Fruit fly (Drosophila melanogaster) whole organism, embryonic: Measurements from ENCODE around the gene Obp73a.

Experiments used
- ATbp ChIP-seq: fragments of 200-800 bp; sonication (Bioruptor generic); optimal IDR thresholded peaks from 2 replicates; lab custom pipeline; 2017; ENCODE audit warnings: missing biosample characterization, mild to moderate bottlenecking, missing genetic modification characterization, missing genetic modification reagents
- Ada2b ChIP-seq: fragments of 200-800 bp; sonication (Bioruptor generic); IDR thresholded peaks from 2 replicates; pipeline ENCODE4 v1.3.6; 2022; ENCODE audit warnings: missing biosample characterization, missing genetic modification characterization
- BEAF-32 ChIP-seq: fragments of 200-800 bp; sonication (Bioruptor generic); optimal IDR thresholded peaks from 3 replicates; lab custom pipeline; 2017; ENCODE audit warnings: missing biosample characterization, missing genetic modification characterization, mild to moderate bottlenecking, moderate library complexity, missing genetic modification reagents
- CG10654 ChIP-seq: fragments of 200-800 bp; sonication (Bioruptor generic); optimal IDR thresholded peaks from 2 replicates; lab custom pipeline; 2016; ENCODE audit warnings: missing biosample characterization, missing genetic modification characterization
- CG13296 ChIP-seq: fragments of 200-800 bp; sonication (Bioruptor generic); optimal IDR thresholded peaks from 3 replicates; lab custom pipeline; 2018; ENCODE audit warnings: missing biosample characterization, mild to moderate bottlenecking, missing genetic modification characterization
- CG13894 ChIP-seq: fragments of 200-800 bp; sonication (Bioruptor generic); optimal IDR thresholded peaks from 3 replicates; lab custom pipeline; 2018; ENCODE audit warnings: missing biosample characterization, mild to moderate bottlenecking, missing genetic modification characterization, moderate library complexity
- CG14667 ChIP-seq: fragments of 200-800 bp; sonication (Bioruptor generic); IDR thresholded peaks from 2 replicates; pipeline ENCODE4 v1.3.6; 2022; ENCODE audit warnings: missing biosample characterization, missing genetic modification characterization
- CG1602 ChIP-seq: fragments of 200-800 bp; sonication (Bioruptor generic); optimal IDR thresholded peaks from 3 replicates; lab custom pipeline; 2016; ENCODE audit warnings: missing biosample characterization, missing genetic modification characterization
- CG2120 ChIP-seq: fragments of 200-800 bp; sonication (Bioruptor generic); optimal IDR thresholded peaks from 3 replicates; lab custom pipeline; 2016; ENCODE audit warnings: missing biosample characterization, missing genetic modification characterization
- CG3726 ChIP-seq: fragments of 200-800 bp; sonication (Bioruptor generic); IDR thresholded peaks from 3 replicates; pipeline ENCODE4, ENCODE4 v1.3.6; 2022; ENCODE audit warnings: missing biosample characterization, missing genetic modification characterization
- CG4820 ChIP-seq: fragments of 200-800 bp; sonication (Bioruptor generic); optimal IDR thresholded peaks from 3 replicates; lab custom pipeline; 2016; ENCODE audit warnings: missing biosample characterization, missing genetic modification characterization
- CG4854 ChIP-seq: fragments of 200-800 bp; sonication (Bioruptor generic); optimal IDR thresholded peaks from 2 replicates; lab custom pipeline; 2016; ENCODE audit warnings: missing biosample characterization, missing genetic modification characterization, inconsistent platforms
- CG5953 ChIP-seq: fragments of 200-800 bp; sonication (Bioruptor generic); IDR thresholded peaks from 2 replicates; pipeline ENCODE4 v1.3.6; 2022; ENCODE audit warnings: missing biosample characterization, missing genetic modification characterization
- CG6765 ChIP-seq: fragments of 200-800 bp; sonication (Bioruptor generic); optimal IDR thresholded peaks from 3 replicates; lab custom pipeline; 2017; ENCODE audit warnings: missing biosample characterization, mild to moderate bottlenecking, missing genetic modification characterization
- CG7271 ChIP-seq: fragments of 200-800 bp; sonication (Bioruptor generic); optimal IDR thresholded peaks from 2 replicates; lab custom pipeline; 2018; ENCODE audit warnings: missing biosample characterization, mild to moderate bottlenecking, missing genetic modification characterization, moderate library complexity
- CG8388 ChIP-seq: fragments of 200-800 bp; sonication (Bioruptor generic); optimal IDR thresholded peaks from 2 replicates; lab custom pipeline; 2019; ENCODE audit warnings: missing biosample characterization, mild to moderate bottlenecking, missing genetic modification characterization, moderate library complexity
- CG9817 ChIP-seq: fragments of 200-800 bp; sonication (Bioruptor generic); optimal IDR thresholded peaks from 2 replicates; lab custom pipeline; 2018; ENCODE audit warnings: missing biosample characterization, mild to moderate bottlenecking, missing genetic modification characterization, moderate library complexity
- Camta ChIP-seq: fragments of 200-800 bp; sonication (Bioruptor generic); optimal IDR thresholded peaks from 2 replicates; lab custom pipeline; 2016; ENCODE audit warnings: missing biosample characterization, missing genetic modification characterization
- CrebB ChIP-seq: fragments of 200-800 bp; sonication (Bioruptor generic); optimal IDR thresholded peaks from 3 replicates; lab custom pipeline; 2018; ENCODE audit warnings: missing biosample characterization, mild to moderate bottlenecking, missing genetic modification characterization
- Dad ChIP-seq: fragments of 200-800 bp; sonication (Bioruptor generic); optimal IDR thresholded peaks from 3 replicates; lab custom pipeline; 2016; ENCODE audit warnings: missing biosample characterization, missing genetic modification characterization
- Dref ChIP-seq: fragments of 200-800 bp; sonication (Bioruptor generic); IDR thresholded peaks from 2 replicates; pipeline ENCODE4 v1.3.6; 2022; ENCODE audit warnings: missing biosample characterization, missing genetic modification characterization
- Jarid2 ChIP-seq: fragments of 200-800 bp; sonication (Bioruptor generic); optimal IDR thresholded peaks from 3 replicates; lab custom pipeline; 2017; ENCODE audit warnings: mild to moderate bottlenecking, missing biosample characterization, missing genetic modification reagents, missing genetic modification characterization
- Kr ChIP-seq: fragments of 200-800 bp; sonication (Bioruptor generic); optimal IDR thresholded peaks from 2 replicates; lab custom pipeline; 2017; ENCODE audit warnings: missing biosample characterization, mild to moderate bottlenecking, missing genetic modification characterization
- Lhr ChIP-seq: fragments of 200-800 bp; sonication (Bioruptor generic); optimal IDR thresholded peaks from 3 replicates; lab custom pipeline; 2017; ENCODE audit warnings: mild to moderate bottlenecking, missing biosample characterization, missing genetic modification reagents, missing genetic modification characterization
- Mad ChIP-seq: fragments of 200-800 bp; sonication (Bioruptor generic); optimal IDR thresholded peaks from 2 replicates; lab custom pipeline; 2016; ENCODE audit warnings: missing biosample characterization, missing genetic modification characterization
- Nf-YA ChIP-seq: fragments of 200-800 bp; sonication (Bioruptor generic); IDR thresholded peaks from 2 replicates; pipeline ENCODE4 v1.3.6; 2022; ENCODE audit warnings: missing biosample characterization, missing genetic modification characterization
- Nf-YC ChIP-seq: fragments of 200-800 bp; optimal IDR thresholded peaks from 3 replicates; lab custom pipeline; 2019; ENCODE audit warnings: missing biosample characterization, mild to moderate bottlenecking, missing genetic modification characterization, moderate library complexity
- Oli ChIP-seq: fragments of 200-800 bp; sonication (Bioruptor generic); optimal IDR thresholded peaks from 2 replicates; lab custom pipeline; 2018; ENCODE audit warnings: missing biosample characterization, mild to moderate bottlenecking, missing genetic modification characterization, moderate library complexity
- Rfx ChIP-seq: fragments of 200-800 bp; sonication (Bioruptor generic); IDR thresholded peaks from 2 replicates; pipeline ENCODE4 v1.3.6; 2022; ENCODE audit warnings: missing biosample characterization, missing genetic modification characterization
- Scr ChIP-seq: fragments of 200-800 bp; sonication (Bioruptor generic); IDR thresholded peaks from 2 replicates; pipeline ENCODE4 v1.3.6; 2022; ENCODE audit warnings: missing biosample characterization, missing genetic modification characterization; ENCODE audit not compliant: partially characterized antibody
- Spps ChIP-seq: fragments of 200-800 bp; sonication (Bioruptor generic); optimal IDR thresholded peaks from 2 replicates; lab custom pipeline; 2018; ENCODE audit warnings: missing biosample characterization, mild to moderate bottlenecking, missing genetic modification characterization
- abd-A ChIP-seq: fragments of 200-800 bp; sonication (Bioruptor generic); optimal IDR thresholded peaks from 3 replicates; lab custom pipeline; 2019; ENCODE audit warnings: missing biosample characterization, mild to moderate bottlenecking, missing genetic modification characterization, moderate library complexity
- fd3F ChIP-seq: fragments of 200-800 bp; sonication (Bioruptor generic); optimal IDR thresholded peaks from 2 replicates; lab custom pipeline; 2018; ENCODE audit warnings: missing biosample characterization, mild to moderate bottlenecking, missing genetic modification characterization, moderate library complexity
- gem ChIP-seq: fragments of 200-800 bp; sonication (Bioruptor generic); optimal IDR thresholded peaks from 2 replicates; lab custom pipeline; 2019; ENCODE audit warnings: missing biosample characterization, mild to moderate bottlenecking, missing genetic modification characterization, moderate library complexity
- gsb ChIP-seq: fragments of 200-800 bp; sonication (Bioruptor generic); IDR thresholded peaks from 2 replicates; pipeline ENCODE4 v1.3.6; 2022; ENCODE audit warnings: missing biosample characterization, missing genetic modification characterization
- gt ChIP-seq: fragments of 200-800 bp; sonication (Bioruptor generic); IDR thresholded peaks from 2 replicates; pipeline ENCODE4 v1.3.6; 2022; ENCODE audit warnings: missing biosample characterization, missing genetic modification characterization
- hbn ChIP-seq: fragments of 200-800 bp; sonication (Bioruptor generic); IDR thresholded peaks from 2 replicates; pipeline ENCODE4 v1.3.6; 2022; ENCODE audit warnings: missing biosample characterization, missing genetic modification characterization; ENCODE audit not compliant: partially characterized antibody
- lab ChIP-seq: fragments of 200-800 bp; sonication (Bioruptor generic); optimal IDR thresholded peaks from 3 replicates; lab custom pipeline; 2017; ENCODE audit warnings: missing biosample characterization, missing genetic modification characterization, mild to moderate bottlenecking, moderate library complexity, missing genetic modification reagents
- nom ChIP-seq: fragments of 200-800 bp; sonication (Bioruptor generic); optimal IDR thresholded peaks from 2 replicates; lab custom pipeline; 2017; ENCODE audit warnings: missing biosample characterization, missing genetic modification characterization, mild to moderate bottlenecking, moderate library complexity, missing genetic modification reagents
- peb ChIP-seq: fragments of 200-800 bp; sonication (Bioruptor generic); IDR thresholded peaks from 2 replicates; pipeline ENCODE4 v1.3.6; 2022; ENCODE audit warnings: missing biosample characterization, missing genetic modification characterization
- phol ChIP-seq: fragments of 200-800 bp; sonication (Bioruptor generic); optimal IDR thresholded peaks from 3 replicates; lab custom pipeline; 2018; ENCODE audit warnings: missing biosample characterization, mild to moderate bottlenecking, missing genetic modification characterization, moderate library complexity
- pros ChIP-seq: fragments of 200-800 bp; sonication (Bioruptor generic); optimal IDR thresholded peaks from 3 replicates; lab custom pipeline; 2019; ENCODE audit warnings: missing biosample characterization, mild to moderate bottlenecking, missing genetic modification characterization, moderate library complexity
- ranshi ChIP-seq: fragments of 200-800 bp; sonication (Bioruptor generic); IDR thresholded peaks from 2 replicates; pipeline ENCODE4 v1.3.6; 2022; ENCODE audit warnings: missing biosample characterization, missing genetic modification characterization
- ro ChIP-seq: fragments of 200-800 bp; sonication (Bioruptor generic); IDR thresholded peaks from 2 replicates; pipeline ENCODE4 v1.3.6; 2022; ENCODE audit warnings: missing biosample characterization, missing genetic modification characterization
- sens-2 ChIP-seq: fragments of 200-800 bp; sonication (Bioruptor generic); IDR thresholded peaks from 2 replicates; pipeline ENCODE4 v1.3.6; 2022; ENCODE audit warnings: missing biosample characterization, missing genetic modification characterization
- seq ChIP-seq: fragments of 200-800 bp; sonication (Bioruptor generic); IDR thresholded peaks from 2 replicates; pipeline ENCODE4 v1.3.6; 2022; ENCODE audit warnings: missing biosample characterization, missing genetic modification characterization
- stc ChIP-seq: fragments of 200-800 bp; sonication (Bioruptor generic); IDR thresholded peaks from 2 replicates; pipeline ENCODE4 v1.3.6; 2022; ENCODE audit warnings: missing biosample characterization, missing genetic modification characterization
- twi ChIP-seq: fragments of 200-800 bp; optimal IDR thresholded peaks from 2 replicates; lab custom pipeline; 2019; ENCODE audit warnings: missing biosample characterization, mild to moderate bottlenecking, missing genetic modification characterization, moderate library complexity
- zen ChIP-seq: fragments of 200-800 bp; sonication (Bioruptor generic); optimal IDR thresholded peaks from 3 replicates; lab custom pipeline; 2018; ENCODE audit warnings: missing biosample characterization, mild to moderate bottlenecking, missing genetic modification characterization, moderate library complexity

The Obp73a gene

dm6 chr3L:16974645-16975151 lies 30.5 kb downstream of the Obp73a start (continued):
- TF ChIP-seq gsb (GFP tag; lab: Robert Waterston, UW) (no peak), peb (GFP tag; lab: Robert Waterston, UW) (no peak), CG14667 (no peak), Ada2b (0 out of 2 replicates have a peak, but pooled peaks have one; percentile 6), pros (GFP tag; lab: Kevin White, UChicago) (no peak), sens-2 (GFP tag; lab: Robert Waterston, UW) (no peak), Mad (GFP tag; lab: Kevin White, UChicago) (no peak), Oli (no peak), zen (no peak), Camta (GFP tag; lab: Kevin White, UChicago) (no peak), Kr (no peak), CG10654 (GFP tag; lab: Kevin White, UChicago) (no peak), CG13894 (tag; lab: Kevin White, UChicago) (peak; percentile 41), ranshi (GFP tag; lab: Robert Waterston, UW) (peak; percentile 71), Scr (GFP tag; lab: Robert Waterston, UW) (no peak), abd-A (tag; lab: Kevin White, UChicago) (peak; percentile 55), CG6765 (no peak), lab (GFP tag; lab: Kevin White, UChicago) (peak; percentile 37), CG3726 (GFP tag; lab: Robert Waterston, UW) (no peak), CG4854 (GFP tag; lab: Kevin White, UChicago) (no peak), CG2120 (GFP tag; lab: Kevin White, UChicago) (peak; percentile 9), Dad (GFP tag; lab: Kevin White, UChicago) (no peak), hbn (no peak), Nf-YC (no peak), CG9817 (tag; lab: Kevin White, UChicago) (no peak)

dm6 chr3L:16975638-16976528 lies 31.7 kb downstream of the Obp73a start:
- peak; percentile 28; the same call in 1 of the 2 replicates for TF ChIP-seq stc (GFP tag; lab: Robert Waterston, UW)
- TF ChIP-seq CG7271 (tag; lab: Kevin White, UChicago) = no peak
- TF ChIP-seq Dref = no peak
- TF ChIP-seq CG8388 (GFP tag; lab: Kevin White, UChicago) = peak; percentile 7
- TF ChIP-seq gt = no peak
- TF ChIP-seq ATbp = peak; percentile 24
- TF ChIP-seq fd3F (GFP tag; lab: Kevin White, UChicago) = no peak
- peak; percentile 25 for TF ChIP-seq phol (tag; lab: Kevin White, UChicago)
- TF ChIP-seq BEAF-32 (GFP tag; lab: Kevin White, UChicago) = no peak
- no peak for TF ChIP-seq seq (GFP tag; lab: Robert Waterston, UW)
- TF ChIP-seq gem (tag; lab: Kevin White, UChicago) = peak; percentile 38
- TF ChIP-seq ro = no peak
- no peak for TF ChIP-seq CG13296
- peak; percentile 8 for TF ChIP-seq CG1602 (GFP tag; lab: Kevin White, UChicago)
- TF ChIP-seq CG4820 = peak; percentile 6
- TF ChIP-seq CrebB (tag; lab: Kevin White, UChicago) = no peak
- no peak for TF ChIP-seq Rfx (GFP tag; lab: Robert Waterston, UW)
- TF ChIP-seq CG5953 (GFP tag; lab: Robert Waterston, UW) = peak; percentile 37; the same call in 1 of the 2 replicates
- TF ChIP-seq Spps (tag; lab: Kevin White, UChicago) = no peak
- TF ChIP-seq Lhr (GFP tag; lab: Kevin White, UChicago) = no peak
- TF ChIP-seq twi (tag; lab: Kevin White, UChicago) = no peak
- 0 out of 2 replicates have a peak, but pooled peaks have one; percentile 13 for TF ChIP-seq Nf-YA (GFP tag; lab: Robert Waterston, UW)
- no peak for TF ChIP-seq Nf-YC
- TF ChIP-seq Jarid2 (GFP tag; lab: Kevin White, UChicago) = peak; percentile 84
- peak; percentile 48 for TF ChIP-seq nom (GFP tag; lab: Kevin White, UChicago)
